Worm (Caenorhabditis elegans) whole organism, L4 larva: ENCODE results near the gene AH9.3.

Experiments
- ZK337.2 ChIP-seq: fragments of 200-800 bp; sonication (Bioruptor generic); IDR thresholded peaks from 2 replicates; pipeline ENCODE4 v1.3.6; 2022; ENCODE audit warnings: missing genetic modification reagents, missing genetic modification characterization, missing compliant biosample characterization
- aha-1 ChIP-seq: fragments of 150-350 bp; peaks from one replicate; lab custom pipeline; 2014; ENCODE audit warnings: missing biosample characterization, missing genetic modification characterization
- ceh-28 ChIP-seq: fragments of 150-350 bp; optimal IDR thresholded peaks from 2 replicates; lab custom pipeline; 2014; ENCODE audit warnings: missing biosample characterization, missing genetic modification reagents, missing genetic modification characterization
- egl-43 ChIP-seq: fragments of 200-800 bp; sonication (Bioruptor generic); IDR thresholded peaks from 2 replicates; pipeline ENCODE4 v1.3.6; 2022; ENCODE audit warnings: missing genetic modification reagents, missing genetic modification characterization, missing compliant biosample characterization
- hif-1 ChIP-seq, 2 experiments: sonication (generic microtip); optimal IDR thresholded peaks; 2 replicates each; lab custom pipeline; 2016 to 2017; ENCODE audit warnings: missing compliant biosample characterization in 2 of 2, missing genetic modification characterization in 2 of 2, missing genetic modification reagents in 2 of 2, missing genotype in 2 of 2, mild to moderate bottlenecking in 1 of 2
- lin-38 ChIP-seq: fragments of 200-800 bp; sonication (Bioruptor generic); IDR thresholded peaks from 2 replicates; pipeline ENCODE4 v1.3.6; 2022; ENCODE audit warnings: missing genetic modification reagents, missing genetic modification characterization, missing compliant biosample characterization
- madf-5 ChIP-seq, 2 experiments: fragments of 200-800 bp; sonication (Bioruptor generic); IDR thresholded peaks; 2 replicates each; pipeline ENCODE4 v1.3.6; 2022; ENCODE audit warnings: missing compliant biosample characterization in 2 of 2, missing genetic modification characterization in 2 of 2
- mes-2 ChIP-seq: sonication (generic microtip); optimal IDR thresholded peaks from 2 replicates; lab custom pipeline; 2016; ENCODE audit warnings: missing genotype, mild to moderate bottlenecking, missing genetic modification characterization, missing compliant biosample characterization; ENCODE audit not compliant: poor library complexity, severe bottlenecking
- nhr-42 ChIP-seq: fragments of 200-800 bp; sonication (Bioruptor generic); IDR thresholded peaks from 2 replicates; pipeline ENCODE4 v1.3.6; 2022; ENCODE audit warnings: missing genetic modification characterization, missing compliant biosample characterization
- nhr-48 ChIP-seq: sonication (generic microtip); optimal IDR thresholded peaks from 2 replicates; lab custom pipeline; 2016; ENCODE audit warnings: mild to moderate bottlenecking, missing genetic modification characterization, missing compliant biosample characterization
- pha-4 ChIP-seq, 2 experiments: fragments of 150-350 bp in 1 of 2; fragments of 200-800 bp in 1 of 2; sonication (Bioruptor generic) in 1 of 2; IDR thresholded peaks in 1 of 2; optimal IDR thresholded peaks in 1 of 2; 2 replicates each; pipeline versions ENCODE4 v1.3.6 to Lab custom; 2014 to 2022; ENCODE audit warnings: missing genetic modification characterization in 2 of 2, missing genetic modification reagents in 2 of 2, missing biosample characterization in 1 of 2, missing compliant biosample characterization in 1 of 2
- pqm-1 ChIP-seq: sonication (generic microtip); optimal IDR thresholded peaks from 2 replicates; lab custom pipeline; 2017; ENCODE audit warnings: missing biosample characterization, missing genetic modification characterization
- set-16 ChIP-seq: fragments of 200-800 bp; sonication (Bioruptor generic); IDR thresholded peaks from 2 replicates; pipeline ENCODE4 v1.3.6; 2022; ENCODE audit warnings: missing genetic modification reagents, missing genetic modification characterization, missing compliant biosample characterization
- unc-62 ChIP-seq, 3 experiments: fragments of 150-350 bp in 1 of 3; sonication (generic microtip); optimal IDR thresholded peaks in 2 of 3; peaks in 1 of 3; 1 replicate in 1 of 3; 2 replicates in 2 of 3; lab custom pipeline; 2014 to 2017; ENCODE audit warnings: missing biosample characterization in 3 of 3, missing genetic modification characterization in 3 of 3, missing genetic modification reagents in 3 of 3, missing genotype in 1 of 3
- ztf-7 ChIP-seq: fragments of 150-350 bp; optimal IDR thresholded peaks from 2 replicates; lab custom pipeline; 2014; ENCODE audit warnings: missing biosample characterization, missing genetic modification characterization

AH9.3 gene

DNA sequence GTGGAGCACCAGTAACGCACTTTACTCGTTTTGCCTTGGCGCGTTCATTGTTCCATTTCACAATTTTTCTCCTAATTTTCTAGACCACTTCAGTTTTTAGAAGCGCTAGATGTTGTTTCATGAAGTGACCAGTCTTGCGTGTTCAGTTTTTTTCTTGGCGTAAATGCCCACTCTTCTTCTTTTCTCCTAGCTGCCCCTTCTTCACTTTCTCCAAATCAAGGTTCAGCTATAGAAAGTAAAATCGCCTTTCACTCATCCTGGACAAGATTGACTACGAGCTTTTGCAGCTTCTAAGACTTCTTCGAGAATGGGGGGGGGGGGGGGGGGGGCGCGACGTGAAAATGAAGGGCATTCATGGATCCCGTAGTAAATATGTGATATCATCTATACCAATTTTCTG, 48.2 kb downstream of the AH9.3 start:
- TF ChIP-seq unc-62 (GFP tag; optimal IDR thresholded peaks at IDR 0.05 in 1 of 2; lab: Kevin White, UChicago): peak in 1 of 2 experiments; percentile 66
- no peak for TF ChIP-seq unc-62 (tag; optimal IDR thresholded peaks at IDR 0.05; lab: Kevin White, UChicago)
- TF ChIP-seq pqm-1 (tag; lab: Kevin White, UChicago): no peak

DNA sequence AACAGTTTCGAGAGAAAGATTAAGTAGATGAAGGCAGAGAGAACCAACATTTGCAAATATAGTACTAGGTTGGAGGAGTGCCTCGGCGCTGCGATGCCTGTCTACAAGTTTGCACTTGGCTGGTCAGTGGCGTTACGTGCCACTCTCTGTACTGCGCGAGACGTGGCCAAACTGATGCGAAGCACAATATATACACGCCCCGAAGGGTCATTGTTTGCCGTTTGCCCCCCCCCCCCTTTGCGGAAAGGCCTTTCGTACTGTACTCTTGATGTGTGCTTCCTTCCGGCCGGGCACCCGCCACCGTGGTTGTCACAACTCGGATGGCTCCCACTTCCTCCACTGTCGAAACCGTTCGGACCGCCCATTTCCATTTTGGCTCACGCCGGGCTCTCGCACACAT, 48.8 kb downstream of the AH9.3 start:
- TF ChIP-seq madf-5 (GFP tag; IDR thresholded peaks at IDR 0.05; lab: Robert Waterston, UW) (no peak), ztf-7 (tag; lab: Kevin White, UChicago) (no peak), set-16 (peak; percentile 63), ZK337.2 (GFP tag; lab: Robert Waterston, UW) (no peak), nhr-42 (GFP tag; lab: Robert Waterston, UW) (0 out of 2 replicates have a peak, but pooled peaks have one; percentile 8), egl-43 (GFP tag; lab: Robert Waterston, UW) (0 out of 2 replicates have a peak, but pooled peaks have one; percentile 24), mes-2 (tag; lab: Kevin White, UChicago) (peak; percentile 11), ceh-28 (tag; lab: Kevin White, UChicago) (no peak)

DNA sequence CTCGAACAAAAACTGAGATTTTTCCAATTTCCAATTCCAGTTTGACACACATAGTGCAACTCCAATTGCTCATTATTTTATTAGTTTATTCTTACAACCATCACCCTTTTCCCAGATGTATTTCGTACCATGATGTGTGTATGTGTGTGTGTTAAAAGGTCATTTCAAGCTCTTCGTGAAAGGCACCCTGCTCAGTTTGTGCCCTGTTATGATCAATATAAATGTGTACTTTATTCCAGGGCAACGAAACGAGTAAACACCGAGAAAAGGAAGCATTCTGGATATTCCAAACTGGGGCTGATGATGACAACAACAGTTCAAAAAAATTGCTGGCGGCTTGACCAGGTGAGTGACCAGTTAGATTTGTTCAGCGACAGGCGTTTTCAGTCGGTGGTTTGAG, 50.2 kb downstream of the AH9.3 start, which contains the start of gene peb-1:
TSS of gene peb-1 (plus strand) at position 301 of the 400 bp plus-strand sequence.
- no peak for TF ChIP-seq nhr-48 (tag; lab: Kevin White, UChicago)
- no peak for TF ChIP-seq hif-1 (tag; optimal IDR thresholded peaks at IDR 0.05; lab: Kevin White, UChicago)
- peak; percentile 75 for TF ChIP-seq aha-1 (tag; lab: Kevin White, UChicago)
- no peak for TF ChIP-seq lin-38 (GFP tag; lab: Robert Waterston, UW)

ce11 chrX:2210164-2210563, 50.7 kb downstream of the AH9.3 start:
- TF ChIP-seq egl-43 (GFP tag; lab: Robert Waterston, UW): 0 out of 2 replicates have a peak, but pooled peaks have one; percentile 48
- TF ChIP-seq pha-4 (GFP tag; IDR thresholded peaks at IDR 0.05; lab: Robert Waterston, UW): no peak
- no peak for TF ChIP-seq pha-4 (tag; optimal IDR thresholded peaks at IDR 0.05; lab: Kevin White, UChicago)
